Worm (Caenorhabditis elegans): ENCODE data around the gene srg-39.

Gene srg-39

DNA sequence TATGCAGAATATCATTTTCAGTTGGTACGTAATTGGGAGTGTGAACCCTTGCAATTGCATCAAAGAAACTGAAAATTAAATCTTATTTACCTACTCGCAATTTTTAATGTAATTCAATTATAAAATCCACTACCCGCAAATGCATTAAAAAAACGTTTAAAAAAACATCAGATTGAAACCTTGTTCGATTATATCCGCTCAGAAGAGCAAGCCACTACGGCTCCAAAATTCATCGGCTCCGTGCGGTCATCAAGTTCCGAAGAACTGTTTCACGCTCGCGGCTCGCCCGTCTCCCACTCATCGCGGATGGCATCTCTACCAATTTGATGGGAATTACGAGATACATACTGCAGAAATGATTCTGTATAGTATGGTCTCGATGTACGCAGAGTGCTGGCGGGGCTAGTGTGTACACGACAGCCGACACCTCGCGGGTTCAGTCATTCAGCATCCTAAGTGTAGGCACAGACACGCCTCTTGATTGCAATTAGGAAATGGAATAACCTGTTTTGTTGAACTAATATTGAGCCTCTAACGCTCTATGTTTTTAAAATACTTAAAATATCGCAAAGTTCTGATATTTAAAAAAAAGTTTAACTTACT, 23.2 kb upstream of the srg-39 start:
- TF ChIP-seq ama-1 (optimal IDR thresholded peaks at IDR 0.05) (peak; percentile 6), snpc-4 (tag; optimal IDR thresholded peaks at IDR 0.05) (peak; percentile 93), nhr-25 (tag; optimal IDR thresholded peaks at IDR 0.05) (peak; percentile 29), elt-2 (tag; optimal IDR thresholded peaks at IDR 0.05) (peak; percentile 27), pqm-1 (tag; optimal IDR thresholded peaks at IDR 0.05) (peak; percentile 23), nhr-77 (tag; optimal IDR thresholded peaks at IDR 0.05) (peak; percentile 2), nhr-43 (tag; optimal IDR thresholded peaks at IDR 0.05; ENCODE audit: poor library complexity, severe bottlenecking) (peak; percentile 35)

DNA sequence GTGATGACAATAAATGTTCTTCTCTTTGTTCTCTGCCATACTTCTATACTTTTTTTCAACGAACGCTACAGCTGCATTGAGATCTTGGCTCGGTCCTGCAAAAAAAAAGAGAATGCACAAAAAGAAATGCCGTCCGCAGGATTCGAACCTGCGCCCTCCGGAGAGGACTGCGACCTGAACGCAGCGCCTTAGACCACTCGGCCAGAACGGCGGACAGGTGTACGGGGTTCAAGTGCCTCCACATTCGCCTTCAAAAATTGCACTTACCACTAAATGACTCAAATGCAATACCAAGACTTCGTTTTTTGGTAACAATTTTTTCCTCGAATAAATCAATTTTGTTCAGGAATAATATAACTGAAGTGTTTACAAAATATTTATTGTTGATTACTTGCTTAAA, 22.4 kb upstream of the srg-39 start:
- TF ChIP-seq skn-1 (tag; optimal IDR thresholded peaks at IDR 0.05) (no peak), nfya-1 (tag; optimal IDR thresholded peaks at IDR 0.05; ENCODE audit: insufficient read depth) (peak; percentile 2), daf-12 (tag; optimal IDR thresholded peaks at IDR 0.05) (no peak), lin-39 (tag; optimal IDR thresholded peaks at IDR 0.05) (peak; percentile 35), nhr-11 (tag; optimal IDR thresholded peaks at IDR 0.05) (no peak), snpc-4 (tag; optimal IDR thresholded peaks at IDR 0.05) (peak; percentile 95), elt-2 (tag; optimal IDR thresholded peaks at IDR 0.05) (peak; percentile 26), nhr-25 (tag; optimal IDR thresholded peaks at IDR 0.05) (no peak), hmg-11 (tag; optimal IDR thresholded peaks at IDR 0.05) (peak; percentile 34), ztf-11 (tag; optimal IDR thresholded peaks at IDR 0.05) (no peak)

DNA sequence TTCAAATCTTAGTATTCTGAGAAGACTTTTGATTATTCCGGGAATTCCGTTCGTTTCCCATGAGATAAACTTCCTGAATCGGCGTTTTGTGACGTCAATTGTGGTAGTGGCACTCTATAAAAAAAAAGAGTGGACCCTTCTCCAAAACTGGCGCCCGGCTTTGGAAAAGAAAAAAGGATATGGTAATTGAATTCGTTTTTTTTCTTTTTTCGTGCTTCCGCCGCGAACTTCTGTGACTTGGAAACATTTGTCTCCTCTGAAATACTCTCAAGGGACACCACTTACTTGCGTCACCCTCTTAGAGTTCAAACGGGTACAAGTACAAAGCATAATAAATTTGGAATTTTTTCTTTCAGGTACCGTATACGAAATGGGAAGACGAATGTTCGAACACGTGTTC, 20.4 kb upstream of the srg-39 start:
- TF ChIP-seq skn-1 (tag; optimal IDR thresholded peaks at IDR 0.05) (no peak), fkh-10 (GFP tag; optimal IDR thresholded peaks at IDR 0.05) (peak; percentile 19), nhr-11 (tag; optimal IDR thresholded peaks at IDR 0.05) (no peak)

DNA sequence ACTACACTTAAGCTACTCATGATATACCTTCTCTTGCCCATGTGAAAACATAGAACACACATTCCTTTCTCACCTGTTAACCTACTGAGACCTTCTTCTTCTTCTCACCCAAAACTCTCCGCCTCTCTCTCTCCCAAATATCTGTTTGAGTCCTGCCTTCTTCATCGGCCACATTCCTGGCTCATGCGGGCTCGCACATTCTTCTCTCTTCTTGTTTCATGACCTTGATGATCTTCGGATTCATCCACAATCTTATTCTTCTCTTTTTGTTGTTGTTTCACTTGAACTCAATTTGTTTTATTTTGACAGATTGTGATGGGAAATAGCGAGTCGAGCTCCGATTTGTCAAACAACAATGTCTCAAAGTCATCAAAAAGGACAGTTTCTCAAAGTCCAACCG, 19.7 kb upstream of the srg-39 start, which contains the start of gene T19C4.5:
Gene T19C4.5, plus strand, starts transcription at position 308 of the 400 bp plus-strand sequence.
- TF ChIP-seq egl-5 (tag; optimal IDR thresholded peaks at IDR 0.05) (no peak), ZK546.5 (tag; optimal IDR thresholded peaks at IDR 0.05) (no peak), nhr-12 (tag; optimal IDR thresholded peaks at IDR 0.05) (no peak), zag-1 (tag; optimal IDR thresholded peaks at IDR 0.05) (no peak), nhr-11 (tag; optimal IDR thresholded peaks at IDR 0.05) (no peak), elt-3 (tag; optimal IDR thresholded peaks at IDR 0.05) (no peak), snpc-4 (tag; optimal IDR thresholded peaks at IDR 0.05) (no peak), nhr-23 (tag; optimal IDR thresholded peaks at IDR 0.05) (no peak), ztf-4 (tag; optimal IDR thresholded peaks at IDR 0.05) (no peak), pqm-1 (tag; optimal IDR thresholded peaks at IDR 0.05) (no peak), ztf-11 (tag; optimal IDR thresholded peaks at IDR 0.05) (no peak), fkh-2 (tag; optimal IDR thresholded peaks at IDR 0.05) (no peak), tbx-2 (tag; optimal IDR thresholded peaks at IDR 0.05) (no peak), nhr-67 (tag; optimal IDR thresholded peaks at IDR 0.05) (no peak), sea-2 (GFP tag; optimal IDR thresholded peaks at IDR 0.05) (no peak), lin-39 (tag; optimal IDR thresholded peaks at IDR 0.05) (no peak), daf-12 (tag; optimal IDR thresholded peaks at IDR 0.05) (no peak), ama-1 (optimal IDR thresholded peaks at IDR 0.05) (no peak), nhr-76 (tag; optimal IDR thresholded peaks at IDR 0.05) (no peak), lsy-12 (tag; optimal IDR thresholded peaks at IDR 0.05) (no peak)

DNA sequence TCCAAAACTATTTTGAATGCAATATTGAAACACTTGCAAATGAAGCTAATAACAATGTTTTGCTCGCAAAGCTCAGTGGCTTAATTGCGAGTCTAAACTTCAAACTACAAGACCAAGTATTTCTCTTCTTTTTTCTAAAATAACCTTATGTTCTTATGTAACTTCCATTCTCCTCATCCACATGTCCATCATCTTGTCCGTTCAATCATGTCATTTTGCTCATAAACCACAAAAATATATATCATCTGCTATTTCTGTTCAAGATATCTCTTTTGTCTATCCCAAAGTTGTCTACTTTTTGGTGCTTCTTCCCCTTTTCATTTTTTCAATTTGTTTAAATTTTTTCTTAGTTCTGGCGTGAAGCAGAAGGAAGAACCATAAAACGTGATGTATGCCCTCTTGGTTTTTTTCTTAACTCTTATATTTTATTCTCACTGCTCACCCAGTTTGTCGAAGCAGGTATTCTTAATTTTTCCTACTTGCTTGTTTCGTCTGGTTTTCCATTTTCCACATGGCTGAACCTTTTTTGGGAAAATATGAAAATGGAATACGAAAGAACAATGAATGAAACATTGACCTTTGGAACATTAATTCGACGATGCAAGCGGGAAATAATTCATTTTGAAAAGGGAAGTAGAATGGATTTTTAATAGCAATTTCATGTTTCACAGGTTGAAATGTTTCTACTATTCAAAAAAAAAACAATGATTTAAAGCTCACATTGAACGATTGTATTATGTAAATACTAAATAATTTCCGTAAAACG, 18.5 kb upstream of the srg-39 start:
- no peak for TF ChIP-seq ztf-11 (tag; optimal IDR thresholded peaks at IDR 0.05)

DNA sequence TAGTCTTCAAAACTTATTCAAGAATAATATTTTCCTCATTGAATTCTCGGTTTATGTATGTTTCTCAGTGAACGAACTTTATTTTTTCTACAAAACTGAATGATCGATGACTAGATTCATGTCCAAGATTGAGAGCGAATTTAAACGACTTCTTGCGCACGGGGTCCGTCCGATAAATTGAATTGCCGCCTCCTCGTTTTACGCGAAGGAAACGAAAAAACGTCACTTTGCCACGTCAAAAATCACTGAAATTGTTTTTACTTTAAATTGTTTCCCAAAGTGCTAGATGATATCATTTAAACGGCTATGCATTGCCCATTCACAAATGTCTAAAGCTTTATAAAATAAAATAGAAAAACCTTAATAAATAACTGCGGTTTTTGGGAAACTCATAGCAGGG, 15.5 kb upstream of the srg-39 start:
- TF ChIP-seq fkh-10 (GFP tag; optimal IDR thresholded peaks at IDR 0.05) (peak; percentile 60), sea-2 (GFP tag; optimal IDR thresholded peaks at IDR 0.05) (no peak)

Data from whole organism, L3 larva.